Worm (Caenorhabditis elegans): ENCODE results near the gene btb-20.

The btb-20 gene

DNA sequence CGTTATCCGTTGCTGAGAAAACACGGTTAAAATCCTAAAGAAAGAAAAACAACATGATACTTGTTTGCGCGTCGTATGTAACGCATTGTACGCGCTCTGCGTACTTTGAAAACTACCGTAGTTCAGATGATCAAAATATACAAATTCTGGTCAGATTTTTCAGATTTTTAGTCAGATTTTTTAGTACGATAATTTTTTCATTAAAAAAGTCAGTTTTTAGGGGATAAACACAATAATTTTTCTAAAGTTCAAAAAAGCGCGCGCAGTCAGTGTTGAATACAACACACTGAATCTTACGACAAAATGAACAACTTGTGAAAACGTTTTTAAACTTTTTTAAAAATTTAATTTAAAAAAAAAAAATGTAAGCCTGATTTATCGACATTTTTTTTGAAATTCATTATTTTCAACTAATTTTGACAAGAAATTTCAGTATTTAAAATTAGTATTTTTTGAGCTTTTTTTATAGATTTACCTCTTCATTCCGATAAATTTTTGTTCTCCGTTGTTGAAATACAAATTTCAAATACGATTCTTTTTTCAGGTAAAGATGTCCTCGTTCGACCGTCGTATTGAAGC is 412 bp upstream of the btb-20 start, which contains the start of gene pot-2:
pot-2 (plus strand) TSS at position 529 of the 579 bp plus-strand sequence.
- TF ChIP-seq rnt-1 (tag; optimal IDR thresholded peaks at IDR 0.05), result no peak
- no peak for TF ChIP-seq nhr-11 (tag; optimal IDR thresholded peaks at IDR 0.05)
- no peak for TF ChIP-seq pros-1 (tag; optimal IDR thresholded peaks at IDR 0.05)
- no peak for TF ChIP-seq gmeb-2 (tag; optimal IDR thresholded peaks at IDR 0.05)
- no peak for TF ChIP-seq tbx-2 (tag; optimal IDR thresholded peaks at IDR 0.05)
- TF ChIP-seq fax-1 (tag; optimal IDR thresholded peaks at IDR 0.05), result no peak
- TF ChIP-seq fkh-10 (GFP tag; optimal IDR thresholded peaks at IDR 0.05), result no peak
- no peak for TF ChIP-seq madf-2 (tag; optimal IDR thresholded peaks at IDR 0.05)
- TF ChIP-seq unc-86 (tag; optimal IDR thresholded peaks at IDR 0.05), result no peak
- TF ChIP-seq odd-2 (tag; optimal IDR thresholded peaks at IDR 0.05), result no peak

DNA sequence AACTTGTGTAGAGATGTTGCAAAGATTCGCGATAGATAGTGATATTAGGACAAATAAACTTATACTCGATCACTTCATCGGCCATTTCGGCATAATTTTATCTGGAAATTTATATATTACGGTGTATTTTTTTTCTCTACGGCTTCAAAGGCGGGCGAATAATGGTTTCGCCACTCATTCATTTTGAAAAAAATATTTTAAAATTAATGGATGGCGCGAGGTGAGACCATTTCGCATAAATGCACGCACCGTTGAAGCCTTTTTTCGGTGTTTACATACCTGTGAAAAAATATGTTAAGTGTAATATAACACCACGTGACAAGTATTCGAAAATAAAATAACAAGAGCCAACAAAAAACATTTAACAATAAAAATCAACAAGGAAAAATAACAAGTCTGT is 1.3 kb downstream of the btb-20 start, which contains the start of gene btb-19:
btb-19 (minus strand) TSS at position 101 of the 400 bp plus-strand sequence.
- no peak for TF ChIP-seq tbx-7 (tag; optimal IDR thresholded peaks at IDR 0.05)
- TF ChIP-seq pag-3 (tag; optimal IDR thresholded peaks at IDR 0.05; ENCODE audit: borderline replicate concordance), result no peak
- no peak for TF ChIP-seq ttx-3 (tag; optimal IDR thresholded peaks at IDR 0.05)
- no peak for TF ChIP-seq unc-86 (tag; optimal IDR thresholded peaks at IDR 0.05)
- no peak for TF ChIP-seq ceh-48 (tag; optimal IDR thresholded peaks at IDR 0.05)
- no peak for TF ChIP-seq pha-2 (tag; optimal IDR thresholded peaks at IDR 0.05)

DNA sequence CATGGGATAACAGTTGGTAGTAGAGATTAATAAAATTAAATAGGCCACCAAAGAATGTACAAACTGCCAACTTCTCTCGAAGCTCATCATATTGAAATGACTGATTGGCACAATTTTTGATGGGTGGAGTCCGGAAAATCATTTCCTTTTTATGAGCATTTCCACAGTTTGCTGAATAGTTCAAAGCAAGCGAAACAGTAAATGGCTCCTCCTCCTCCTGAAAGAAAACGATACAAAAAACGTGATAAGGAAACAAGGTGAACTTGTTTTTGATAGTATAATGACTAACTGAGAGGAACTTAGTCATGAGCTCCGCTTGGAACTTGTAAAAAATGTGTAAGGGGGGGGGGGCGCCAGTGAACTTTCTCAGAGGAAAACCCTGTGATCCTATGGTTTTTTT is 8.3 kb downstream of the btb-20 start, which contains the start of gene K10H10.9:
K10H10.9 (minus strand) TSS at position 101 of the 400 bp plus-strand sequence.
- TF ChIP-seq ceh-6 (GFP tag; optimal IDR thresholded peaks at IDR 0.05), result no peak
- no peak for TF ChIP-seq unc-42 (tag; optimal IDR thresholded peaks at IDR 0.05)
- TF ChIP-seq fax-1 (tag; optimal IDR thresholded peaks at IDR 0.05), result no peak

DNA sequence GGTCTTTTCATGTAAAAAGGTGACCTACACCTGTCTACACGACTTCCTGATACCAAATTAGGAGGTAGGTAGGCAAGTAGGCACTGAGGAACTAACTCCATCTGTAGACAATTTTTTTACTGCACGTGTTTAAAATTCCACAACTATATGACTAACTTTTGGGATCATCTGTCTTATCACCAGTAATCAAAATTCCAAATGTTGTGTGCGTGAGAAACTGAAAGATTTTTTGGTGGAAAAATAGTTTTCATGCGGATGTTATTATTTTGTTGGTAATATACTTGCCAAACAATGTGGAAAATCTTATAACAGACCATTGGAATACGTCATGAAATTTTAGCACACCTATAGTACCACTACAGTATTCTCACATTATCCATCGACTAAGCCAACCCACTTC is 12.1 kb downstream of the btb-20 start, which contains the start of gene K10H10.13:
K10H10.13 (minus strand) TSS at position 101 of the 400 bp plus-strand sequence.
- TF ChIP-seq pag-3 (tag; optimal IDR thresholded peaks at IDR 0.05; ENCODE audit: borderline replicate concordance) (no peak), ceh-45 (GFP tag; IDR thresholded peaks at IDR 0.05) (no peak), ceh-22 (tag; optimal IDR thresholded peaks at IDR 0.05) (no peak), pros-1 (tag; optimal IDR thresholded peaks at IDR 0.05) (no peak), T23F11.4 (GFP tag; optimal IDR thresholded peaks at IDR 0.05) (no peak), syd-9 (tag; optimal IDR thresholded peaks at IDR 0.05) (no peak), pha-4 (tag; optimal IDR thresholded peaks at IDR 0.05) (no peak), odd-2 (tag; optimal IDR thresholded peaks at IDR 0.05) (no peak), mec-3 (tag; optimal IDR thresholded peaks at IDR 0.05; ENCODE audit: borderline replicate concordance) (no peak), pat-9 (tag; optimal IDR thresholded peaks at IDR 0.05) (no peak)

DNA sequence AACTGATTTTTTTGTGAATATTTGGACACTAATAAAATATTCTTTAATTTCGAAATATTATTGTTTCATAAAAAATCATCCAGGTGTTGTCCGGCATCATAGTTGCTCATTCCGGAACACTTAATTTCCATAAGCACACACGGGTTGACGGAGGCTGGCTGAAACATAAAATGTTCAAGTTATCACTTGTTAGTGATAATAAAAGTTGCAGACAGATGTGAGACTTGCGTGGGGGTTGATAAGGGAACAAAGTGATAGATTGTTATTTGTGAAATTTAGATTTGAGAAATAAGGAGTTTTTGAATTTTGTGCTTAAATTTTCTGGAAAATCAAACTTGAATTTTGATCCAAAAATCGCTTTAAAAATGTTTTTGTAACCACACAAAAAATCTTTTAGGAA is 13.2 kb downstream of the btb-20 start:
- TF ChIP-seq dve-1 (tag; optimal IDR thresholded peaks at IDR 0.05), result no peak
- TF ChIP-seq ttx-3 (tag; optimal IDR thresholded peaks at IDR 0.05), result no peak
- no peak for TF ChIP-seq pha-4 (tag; optimal IDR thresholded peaks at IDR 0.05)
- peak; percentile 66 for TF ChIP-seq elt-2 (tag; optimal IDR thresholded peaks at IDR 0.05)

DNA sequence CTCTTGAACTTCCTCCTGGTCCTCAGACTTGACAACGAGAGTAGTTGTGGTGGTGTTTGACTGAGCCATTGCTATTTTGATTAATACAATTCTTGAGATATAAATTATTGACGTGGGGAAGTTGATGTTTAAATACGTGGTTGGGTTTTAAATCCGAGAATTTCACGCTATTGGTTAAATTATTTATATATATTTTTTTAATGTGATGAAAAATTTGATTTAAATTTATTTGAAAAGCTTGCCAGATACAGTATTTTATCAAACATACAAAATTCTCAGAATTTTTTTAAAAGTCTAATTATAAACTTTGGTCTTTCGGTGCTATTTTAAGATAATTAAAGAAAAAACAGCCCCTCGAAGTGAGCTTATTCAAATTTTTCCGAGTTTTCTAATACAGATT is 15.8 kb downstream of the btb-20 start, which contains the start of the genes K10H10.7 and K10H10.10:
K10H10.7 (minus strand) TSS at position 101 of the 400 bp plus-strand sequence.
K10H10.10 (plus strand) TSS at position 204 of the 400 bp plus-strand sequence.
- TF ChIP-seq mec-3 (tag; optimal IDR thresholded peaks at IDR 0.05; ENCODE audit: borderline replicate concordance) (no peak), ref-2 (tag; optimal IDR thresholded peaks at IDR 0.05) (no peak), ceh-48 (tag; optimal IDR thresholded peaks at IDR 0.05) (no peak), odd-2 (tag; optimal IDR thresholded peaks at IDR 0.05) (no peak), tbx-2 (tag; optimal IDR thresholded peaks at IDR 0.05) (no peak), ahr-1 (tag; optimal IDR thresholded peaks at IDR 0.05) (no peak), hlh-8 (tag; optimal IDR thresholded peaks at IDR 0.05) (no peak), dve-1 (tag; optimal IDR thresholded peaks at IDR 0.05) (no peak)
